Fruit fly (Drosophila melanogaster): ENCODE data around the gene CG43220.

CG43220 gene

DNA sequence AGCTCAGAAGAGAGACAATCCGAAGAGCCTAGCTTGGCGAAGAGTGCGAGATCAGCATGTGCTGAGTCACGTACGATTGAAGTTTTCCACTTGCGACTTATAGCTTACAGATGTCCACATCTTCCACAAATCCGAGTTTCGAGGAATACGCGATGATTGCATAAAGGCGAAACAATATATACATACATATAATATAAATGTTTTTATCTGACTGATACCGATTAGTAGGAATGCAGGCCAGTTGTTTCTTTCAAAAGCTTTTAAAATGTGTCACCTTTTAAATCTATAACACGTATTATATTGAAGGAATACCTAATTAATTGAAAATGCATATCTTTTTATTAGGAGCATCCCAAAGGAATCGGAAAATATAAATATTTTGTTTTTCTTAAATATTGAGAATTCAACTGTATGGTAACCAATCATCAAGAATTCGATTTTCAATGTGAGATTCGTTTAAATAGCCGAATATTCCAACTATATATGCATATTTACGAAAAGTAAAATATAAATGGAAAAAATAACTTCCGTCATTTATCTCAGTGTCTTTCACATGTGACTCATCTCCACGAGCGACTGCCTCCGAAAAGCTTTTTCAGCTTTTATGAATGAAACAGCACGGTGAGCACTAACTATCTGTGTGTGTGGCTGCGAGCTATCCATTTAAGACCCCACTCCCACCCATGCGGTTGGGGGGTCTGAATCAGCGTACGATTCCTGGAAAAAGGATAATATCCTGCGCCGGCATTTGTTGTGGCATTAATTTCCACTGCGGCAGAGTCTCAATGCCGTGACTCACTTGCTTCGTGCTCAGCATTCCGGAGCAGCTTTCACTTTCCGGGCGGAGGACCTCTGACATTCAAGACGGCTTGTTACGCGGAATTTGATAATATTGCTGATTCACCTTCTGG, 35.6 kb upstream of the CG43220 start (continued):
- TF ChIP-seq NC2β (GFP tag; optimal IDR thresholded peaks at IDR 0.05) (no peak), CG3995 (GFP tag; optimal IDR thresholded peaks at IDR 0.05) (peak; percentile 14), lilli (GFP tag; optimal IDR thresholded peaks at IDR 0.05) (peak; percentile 65), CG8290 (GFP tag; optimal IDR thresholded peaks at IDR 0.05) (no peak), CG8290 (tag; optimal IDR thresholded peaks at IDR 0.05) (peak in 1 of 2 experiments; percentile 47), gem (tag; optimal IDR thresholded peaks at IDR 0.05) (peak; percentile 83), CG11398 (GFP tag; optimal IDR thresholded peaks at IDR 0.05) (no peak), mirr (GFP tag; optimal IDR thresholded peaks at IDR 0.05) (no peak), ssp (GFP tag; IDR thresholded peaks at IDR 0.05) (no peak), CG15269 (tag; optimal IDR thresholded peaks at IDR 0.05) (peak; percentile 75), Pdp1 (GFP tag; optimal IDR thresholded peaks at IDR 0.05) (peak; percentile 9 to 53), CG10959 (GFP tag; IDR thresholded peaks at IDR 0.05) (no peak), CG8089 (GFP tag; optimal IDR thresholded peaks at IDR 0.05) (no peak), B-H2 (GFP tag; optimal IDR thresholded peaks at IDR 0.05) (no peak), Fer1 (GFP tag; optimal IDR thresholded peaks at IDR 0.05) (peak; percentile 58), cwo (GFP tag; optimal IDR thresholded peaks at IDR 0.05) (peak; percentile 42), CG31365 (tag; optimal IDR thresholded peaks at IDR 0.05) (peak; percentile 7), gt (GFP tag; IDR thresholded peaks at IDR 0.05) (no peak), hkb (optimal IDR thresholded peaks at IDR 0.05) (no peak), hkb (GFP tag; IDR thresholded peaks at IDR 0.05) (peak; percentile 81), Rfx (GFP tag; IDR thresholded peaks at IDR 0.05) (peak; percentile 72), CG3065 (GFP tag; optimal IDR thresholded peaks at IDR 0.05) (no peak), D19B (GFP tag; optimal IDR thresholded peaks at IDR 0.05) (peak; percentile 58), gfzf (GFP tag; optimal IDR thresholded peaks at IDR 0.05) (no peak), pan (optimal IDR thresholded peaks at IDR 0.05) (no peak), pan (GFP tag; optimal IDR thresholded peaks at IDR 0.05 in 1 of 2, IDR thresholded peaks at IDR 0.05 in 1 of 2) (peak in 1 of 2 experiments; percentile 76), HHEX (GFP tag; optimal IDR thresholded peaks at IDR 0.05) (peak; percentile 26), ttk (GFP tag; IDR thresholded peaks at IDR 0.05) (no peak), CG2712 (tag; optimal IDR thresholded peaks at IDR 0.05) (peak; percentile 72), CG6175 (GFP tag; IDR thresholded peaks at IDR 0.05) (0 out of 3 replicates have a peak, but pooled peaks have one; percentile 48), pita (GFP tag; optimal IDR thresholded peaks at IDR 0.05) (no peak), tup (GFP tag; optimal IDR thresholded peaks at IDR 0.05) (no peak), Oli (tag; optimal IDR thresholded peaks at IDR 0.05) (peak; percentile 72), CG15011 (GFP tag; optimal IDR thresholded peaks at IDR 0.05) (peak; percentile 49), run (tag; optimal IDR thresholded peaks at IDR 0.05) (peak; percentile 49), Sox100B (GFP tag; optimal IDR thresholded peaks at IDR 0.05) (peak; percentile 77), Dp (GFP tag; optimal IDR thresholded peaks at IDR 0.05) (no peak), Ptx1 (GFP tag; IDR thresholded peaks at IDR 0.05) (peak; percentile 65; the same call in 1 of the 2 replicates), CG10462 (GFP tag; optimal IDR thresholded peaks at IDR 0.05) (peak; percentile 11), ken (GFP tag; IDR thresholded peaks at IDR 0.05) (peak; percentile 46; the same call in 1 of the 3 replicates), CG34422 (GFP tag; IDR thresholded peaks at IDR 0.05) (0 out of 3 replicates have a peak, but pooled peaks have one; percentile 38), tap (tag; optimal IDR thresholded peaks at IDR 0.05) (peak; percentile 60), CG30403 (GFP tag; optimal IDR thresholded peaks at IDR 0.05) (peak; percentile 78), CHES-1-like (GFP tag; optimal IDR thresholded peaks at IDR 0.05) (no peak), YL-1 (GFP tag; optimal IDR thresholded peaks at IDR 0.05) (no peak), Lim3 (GFP tag; IDR thresholded peaks at IDR 0.05) (no peak), CG2202 (tag; optimal IDR thresholded peaks at IDR 0.05) (no peak), CG1832 (GFP tag; optimal IDR thresholded peaks at IDR 0.05) (no peak), Max (GFP tag; optimal IDR thresholded peaks at IDR 0.05) (peak; percentile 33), ind (GFP tag; optimal IDR thresholded peaks at IDR 0.05) (peak; percentile 43)
